Fruit fly (Drosophila melanogaster) whole organism, embryonic: Measurements from ENCODE around the gene Ttc19.
A peak's percentile ranks its signal among the peaks of the same experiment; 100 is the strongest.

Experiments used
- Adf1 ChIP-seq: fragments of 200-800 bp; sonication (Bioruptor generic); IDR thresholded peaks from 2 replicates; pipeline ENCODE4 v1.3.6; 2022; ENCODE audit warnings: missing biosample characterization, missing genetic modification characterization
- Antp ChIP-seq: fragments of 200-800 bp; sonication (Bioruptor generic); optimal IDR thresholded peaks from 3 replicates; lab custom pipeline; 2016; ENCODE audit warnings: missing biosample characterization, missing genetic modification characterization
- Blimp-1 ChIP-seq: fragments of 200-800 bp; sonication (Bioruptor generic); optimal IDR thresholded peaks from 3 replicates; lab custom pipeline; 2018; ENCODE audit warnings: missing biosample characterization, missing genetic modification characterization, mild to moderate bottlenecking, moderate library complexity, missing genetic modification reagents
- CG10959 ChIP-seq: fragments of 200-800 bp; sonication (Bioruptor generic); IDR thresholded peaks from 2 replicates; pipeline ENCODE4 v1.3.6; 2022; ENCODE audit warnings: missing biosample characterization, missing genetic modification characterization
- CG12071 ChIP-seq: fragments of 200-800 bp; sonication (Bioruptor generic); optimal IDR thresholded peaks from 3 replicates; lab custom pipeline; 2018; ENCODE audit warnings: missing biosample characterization, mild to moderate bottlenecking, missing genetic modification characterization
- CG14710 ChIP-seq: fragments of 200-800 bp; sonication (Bioruptor generic); optimal IDR thresholded peaks from 3 replicates; lab custom pipeline; 2019; ENCODE audit warnings: missing biosample characterization, mild to moderate bottlenecking, missing genetic modification characterization, moderate library complexity
- CG14860 ChIP-seq: fragments of 200-800 bp; sonication (Bioruptor generic); IDR thresholded peaks from 3 replicates; pipeline ENCODE4 v1.3.6; 2022; ENCODE audit warnings: missing biosample characterization, missing genetic modification characterization; ENCODE audit not compliant: partially characterized antibody
- CG15696 ChIP-seq: fragments of 200-800 bp; sonication (Bioruptor generic); optimal IDR thresholded peaks from 2 replicates; lab custom pipeline; 2019; ENCODE audit warnings: missing biosample characterization, mild to moderate bottlenecking, missing genetic modification characterization, moderate library complexity
- CG1602 ChIP-seq: fragments of 200-800 bp; sonication (Bioruptor generic); optimal IDR thresholded peaks from 3 replicates; lab custom pipeline; 2016; ENCODE audit warnings: missing biosample characterization, missing genetic modification characterization
- CG17359 ChIP-seq: fragments of 200-800 bp; sonication (Bioruptor generic); optimal IDR thresholded peaks from 3 replicates; lab custom pipeline; 2018; ENCODE audit warnings: missing biosample characterization, mild to moderate bottlenecking, missing genetic modification characterization, moderate library complexity
- CG17612 ChIP-seq: fragments of 200-800 bp; sonication (Bioruptor generic); IDR thresholded peaks from 2 replicates; pipeline ENCODE4 v1.3.6; 2022; ENCODE audit warnings: missing biosample characterization, missing genetic modification characterization
- CG2116 ChIP-seq: fragments of 200-800 bp; sonication (Bioruptor generic); optimal IDR thresholded peaks from 3 replicates; lab custom pipeline; 2018; ENCODE audit warnings: missing biosample characterization, mild to moderate bottlenecking, missing genetic modification characterization
- CG2889 ChIP-seq: fragments of 200-800 bp; sonication (Bioruptor generic); IDR thresholded peaks from 3 replicates; pipeline ENCODE4 v1.3.6; 2022; ENCODE audit warnings: missing biosample characterization, missing genetic modification characterization
- CG30431 ChIP-seq: fragments of 200-800 bp; sonication (Bioruptor generic); optimal IDR thresholded peaks from 2 replicates; lab custom pipeline; 2017; ENCODE audit warnings: missing biosample characterization, missing genetic modification characterization
- CG3163 ChIP-seq: fragments of 200-800 bp; sonication (Bioruptor generic); optimal IDR thresholded peaks from 3 replicates; lab custom pipeline; 2016; ENCODE audit warnings: missing biosample characterization, missing genetic modification characterization
- CG3847 ChIP-seq: fragments of 200-800 bp; sonication (Bioruptor generic); IDR thresholded peaks from 2 replicates; pipeline ENCODE4 v1.3.6; 2022; ENCODE audit warnings: missing biosample characterization, missing genetic modification characterization
- CG4282 ChIP-seq: fragments of 200-800 bp; sonication (Bioruptor generic); optimal IDR thresholded peaks from 2 replicates; lab custom pipeline; 2016; ENCODE audit warnings: missing biosample characterization, missing genetic modification characterization
- CG4424 ChIP-seq: fragments of 200-800 bp; sonication (Bioruptor generic); optimal IDR thresholded peaks from 3 replicates; lab custom pipeline; 2016; ENCODE audit warnings: missing biosample characterization, missing genetic modification characterization
- CG6765 ChIP-seq: fragments of 200-800 bp; sonication (Bioruptor generic); optimal IDR thresholded peaks from 3 replicates; lab custom pipeline; 2017; ENCODE audit warnings: missing biosample characterization, mild to moderate bottlenecking, missing genetic modification characterization
- CG8388 ChIP-seq: fragments of 200-800 bp; sonication (Bioruptor generic); optimal IDR thresholded peaks from 2 replicates; lab custom pipeline; 2019; ENCODE audit warnings: missing biosample characterization, mild to moderate bottlenecking, missing genetic modification characterization, moderate library complexity
- CG8478 ChIP-seq: fragments of >200 bp; optimal IDR thresholded peaks from 2 replicates; lab custom pipeline; 2018
- CG9609 ChIP-seq: fragments of 200-800 bp; sonication (Bioruptor generic); optimal IDR thresholded peaks from 3 replicates; lab custom pipeline; 2016; ENCODE audit warnings: missing biosample characterization, missing genetic modification characterization
- Dfd ChIP-seq, 2 experiments: fragments of >200 bp; optimal IDR thresholded peaks; 2 replicates each; lab custom pipeline; 2017; ENCODE audit warnings: missing biosample characterization in 2 of 2, missing genetic modification characterization in 2 of 2
- HLH3B ChIP-seq: fragments of 200-800 bp; sonication (Bioruptor generic); IDR thresholded peaks from 2 replicates; pipeline ENCODE4 v1.3.6; 2022; ENCODE audit warnings: missing biosample characterization, missing genetic modification characterization
- HLH54F ChIP-seq: fragments of 200-800 bp; sonication (Bioruptor generic); optimal IDR thresholded peaks from 3 replicates; lab custom pipeline; 2016; ENCODE audit warnings: missing biosample characterization, missing genetic modification characterization
- Mrtf ChIP-seq: fragments of 200-800 bp; sonication (Bioruptor generic); IDR thresholded peaks from 3 replicates; pipeline ENCODE4 v1.3.6; 2022; ENCODE audit warnings: missing biosample characterization, missing genetic modification characterization
- NfI ChIP-seq: fragments of 200-800 bp; sonication (Bioruptor generic); optimal IDR thresholded peaks from 3 replicates; lab custom pipeline; 2018; ENCODE audit warnings: missing biosample characterization, mild to moderate bottlenecking, missing genetic modification characterization, moderate library complexity
- Pdp1 ChIP-seq, 2 experiments: fragments of 200-800 bp; sonication (Bioruptor generic); optimal IDR thresholded peaks; 3 replicates each; lab custom pipeline; 2016; ENCODE audit warnings: missing biosample characterization in 2 of 2, missing genetic modification characterization in 2 of 2, mild to moderate bottlenecking in 1 of 2, moderate library complexity in 1 of 2
- Sin3A ChIP-seq: fragments of >200 bp; optimal IDR thresholded peaks from 2 replicates; lab custom pipeline; 2018
- Sox100B ChIP-seq: fragments of 200-800 bp; sonication (Bioruptor generic); optimal IDR thresholded peaks from 3 replicates; lab custom pipeline; 2018; ENCODE audit warnings: missing biosample characterization, mild to moderate bottlenecking, missing genetic modification characterization
- Sry-δ ChIP-seq: fragments of 200-800 bp; sonication (Bioruptor generic); optimal IDR thresholded peaks from 2 replicates; lab custom pipeline; 2016; ENCODE audit warnings: missing biosample characterization, missing genetic modification characterization
- Usf ChIP-seq: fragments of 200-800 bp; sonication (Bioruptor generic); optimal IDR thresholded peaks from 2 replicates; lab custom pipeline; 2017; ENCODE audit warnings: missing genotype, missing biosample characterization, missing genetic modification characterization
- Xbp1 ChIP-seq: fragments of 200-800 bp; sonication (Bioruptor generic); optimal IDR thresholded peaks from 3 replicates; lab custom pipeline; 2016; ENCODE audit warnings: missing biosample characterization, mild to moderate bottlenecking, missing genetic modification characterization
- ap ChIP-seq: fragments of 200-800 bp; sonication (Bioruptor generic); IDR thresholded peaks from 2 replicates; pipeline ENCODE4 v1.3.6; 2022; ENCODE audit warnings: missing biosample characterization, missing genetic modification characterization
- bsh ChIP-seq, 2 experiments: fragments of 200-800 bp; sonication (Bioruptor generic); optimal IDR thresholded peaks; 2 replicates each; lab custom pipeline; 2017 to 2018; ENCODE audit warnings: mild to moderate bottlenecking in 2 of 2, missing biosample characterization in 2 of 2, missing genetic modification characterization in 2 of 2, moderate library complexity in 1 of 2
- cas ChIP-seq: fragments of 200-800 bp; sonication (Bioruptor generic); IDR thresholded peaks from 2 replicates; pipeline ENCODE4 v1.3.6; 2022; ENCODE audit warnings: missing biosample characterization, missing genetic modification characterization
- cg ChIP-seq: fragments of 200-800 bp; sonication (Bioruptor generic); optimal IDR thresholded peaks from 3 replicates; lab custom pipeline; 2019; ENCODE audit warnings: missing biosample characterization, mild to moderate bottlenecking, missing genetic modification characterization, moderate library complexity
- chm ChIP-seq: fragments of 200-800 bp; sonication (Bioruptor generic); IDR thresholded peaks from 2 replicates; pipeline ENCODE4 v1.3.6; 2022; ENCODE audit warnings: missing biosample characterization, missing genetic modification characterization
- crp ChIP-seq, 2 experiments: fragments of 200-800 bp; sonication (Bioruptor generic); optimal IDR thresholded peaks; 2 replicates in 1 of 2; 3 replicates in 1 of 2; lab custom pipeline; 2017; ENCODE audit warnings: missing biosample characterization in 2 of 2, missing genetic modification characterization in 2 of 2, mild to moderate bottlenecking in 1 of 2, moderate library complexity in 1 of 2
- dan ChIP-seq: fragments of 200-800 bp; sonication (Bioruptor generic); IDR thresholded peaks from 2 replicates; pipeline ENCODE4 v1.3.6; 2022; ENCODE audit warnings: missing biosample characterization, missing genetic modification characterization
- gem ChIP-seq: fragments of 200-800 bp; sonication (Bioruptor generic); optimal IDR thresholded peaks from 2 replicates; lab custom pipeline; 2019; ENCODE audit warnings: missing biosample characterization, mild to moderate bottlenecking, missing genetic modification characterization, moderate library complexity
- gro ChIP-seq: fragments of 200-800 bp; sonication (Bioruptor generic); optimal IDR thresholded peaks from 2 replicates; lab custom pipeline; 2016; ENCODE audit warnings: missing biosample characterization, missing genetic modification characterization
- gt ChIP-seq: fragments of 200-800 bp; sonication (Bioruptor generic); IDR thresholded peaks from 2 replicates; pipeline ENCODE4 v1.3.6; 2022; ENCODE audit warnings: missing biosample characterization, missing genetic modification characterization
- jing ChIP-seq: fragments of 200-800 bp; sonication (Bioruptor generic); optimal IDR thresholded peaks from 2 replicates; lab custom pipeline; 2018; ENCODE audit warnings: missing biosample characterization, mild to moderate bottlenecking, missing genetic modification characterization
- pb ChIP-seq: fragments of 200-800 bp; sonication (Bioruptor generic); optimal IDR thresholded peaks from 3 replicates; lab custom pipeline; 2016; ENCODE audit warnings: missing biosample characterization, missing genetic modification characterization
- pita ChIP-seq: fragments of 200-800 bp; sonication (Bioruptor generic); optimal IDR thresholded peaks from 2 replicates; lab custom pipeline; 2017; ENCODE audit warnings: missing biosample characterization, mild to moderate bottlenecking, missing genetic modification characterization
- rib ChIP-seq: fragments of 200-800 bp; sonication (Bioruptor generic); IDR thresholded peaks from 2 replicates; pipeline ENCODE4 v1.3.6; 2022; ENCODE audit warnings: missing biosample characterization, missing genetic modification characterization
- row ChIP-seq: fragments of 200-800 bp; sonication (Bioruptor generic); IDR thresholded peaks from 3 replicates; pipeline ENCODE4 v1.3.6; 2022; ENCODE audit warnings: missing biosample characterization, missing genetic modification characterization
- scrt ChIP-seq: fragments of 200-800 bp; sonication (Bioruptor generic); optimal IDR thresholded peaks from 2 replicates; lab custom pipeline; 2018; ENCODE audit warnings: missing biosample characterization, mild to moderate bottlenecking, missing genetic modification characterization, moderate library complexity
- vfl ChIP-seq: fragments of 200-800 bp; sonication (Bioruptor generic); optimal IDR thresholded peaks from 2 replicates; lab custom pipeline; 2016; ENCODE audit warnings: missing biosample characterization, missing genetic modification characterization

Gene Ttc19

DNA sequence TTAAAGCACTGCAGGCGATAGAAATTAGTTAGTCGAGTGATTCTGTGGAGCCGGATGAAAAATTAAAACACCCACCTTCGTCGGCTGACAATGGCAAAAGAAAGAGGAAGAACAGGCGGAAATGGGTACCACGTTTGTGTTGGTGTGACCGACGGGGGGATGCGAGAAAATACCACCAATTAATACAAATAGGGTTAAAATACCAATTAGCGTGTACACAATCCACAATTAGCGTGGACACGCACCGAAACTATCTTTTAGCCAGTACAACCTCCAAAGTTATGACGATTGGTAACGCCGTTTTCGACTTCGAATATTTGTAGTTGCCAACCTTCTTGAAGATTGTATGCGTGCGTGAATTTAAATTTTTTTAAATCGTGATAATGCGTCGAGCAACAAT is 35.8 kb downstream of the Ttc19 start, which contains the start of gene RpL30 (continued):
- peak; percentile 63; the same call in 1 of the 3 replicates for TF ChIP-seq CG2889 (GFP tag; lab: Robert Waterston, UW)
- TF ChIP-seq CG3847 (GFP tag; lab: Robert Waterston, UW) = peak; percentile 96
- peak; percentile 65 for TF ChIP-seq CG8478 (lab: Kevin White, UChicago)
- peak; percentile 90 for TF ChIP-seq gro (GFP tag; lab: Kevin White, UChicago)
- peak in 1 of 2 experiments; percentile 70 for TF ChIP-seq crp (GFP tag; optimal IDR thresholded peaks at IDR 0.05; lab: Kevin White, UChicago)

DNA sequence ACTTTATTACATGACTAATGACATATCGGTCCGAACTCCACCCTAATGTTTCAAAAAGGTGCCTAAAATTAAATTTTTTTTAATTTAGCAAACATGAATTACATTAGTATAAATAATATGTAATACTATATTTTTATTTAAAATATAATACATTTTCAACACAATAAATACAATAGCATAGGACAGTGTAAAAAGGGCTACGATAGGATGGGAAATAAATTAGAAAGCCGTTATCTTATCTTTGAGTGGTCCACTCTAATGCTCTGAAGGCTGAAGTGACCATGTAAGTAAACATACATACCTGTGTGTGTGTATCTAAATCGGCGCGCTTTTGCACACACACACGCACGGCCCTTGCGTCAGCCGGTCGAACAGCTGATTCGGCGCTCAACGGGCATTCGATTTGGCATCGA is 42.0 kb downstream of the Ttc19 start, which contains the start of gene CG31793:
Gene CG31793, plus strand, starts transcription at position 409 of the 413 bp plus-strand sequence.
- no peak for TF ChIP-seq gt (GFP tag; lab: Robert Waterston, UW)
- peak; percentile 72 for TF ChIP-seq cg
- TF ChIP-seq pita (GFP tag; lab: Kevin White, UChicago) = no peak
- TF ChIP-seq Pdp1 (GFP tag; optimal IDR thresholded peaks at IDR 0.05; lab: Kevin White, UChicago) = peak in 1 of 2 experiments; percentile 61
- peak; percentile 23 for TF ChIP-seq CG4424 (GFP tag; lab: Kevin White, UChicago)
- TF ChIP-seq Dfd (GFP tag; optimal IDR thresholded peaks at IDR 0.05; lab: Kevin White, UChicago) = no peak
- no peak for TF ChIP-seq Xbp1 (GFP tag; lab: Kevin White, UChicago)
- TF ChIP-seq Sin3A (lab: Kevin White, UChicago) = no peak
- no peak for TF ChIP-seq dan (GFP tag; lab: Robert Waterston, UW)
- TF ChIP-seq Blimp-1 (GFP tag; lab: Kevin White, UChicago) = no peak
- TF ChIP-seq row = peak; percentile 67
- TF ChIP-seq CG2116 (GFP tag; lab: Kevin White, UChicago) = peak; percentile 1
- no peak for TF ChIP-seq CG15696
- no peak for TF ChIP-seq vfl
- TF ChIP-seq CG4282 (GFP tag; lab: Kevin White, UChicago) = no peak
- peak; percentile 72 for TF ChIP-seq gem (tag; lab: Kevin White, UChicago)
- TF ChIP-seq CG8388 (GFP tag; lab: Kevin White, UChicago) = peak; percentile 36
- TF ChIP-seq CG10959 (GFP tag; lab: Robert Waterston, UW) = no peak
- peak; percentile 48 to 49 for TF ChIP-seq bsh (GFP tag; optimal IDR thresholded peaks at IDR 0.05; lab: Kevin White, UChicago)
- TF ChIP-seq CG12071 = no peak
- TF ChIP-seq pb (GFP tag; lab: Kevin White, UChicago) = no peak
- peak; percentile 13 for TF ChIP-seq CG6765 (GFP tag; lab: Kevin White, UChicago)
- TF ChIP-seq CG17612 (GFP tag; lab: Robert Waterston, UW) = no peak
- TF ChIP-seq cas = 0 out of 2 replicates have a peak, but pooled peaks have one; percentile 38
- TF ChIP-seq CG9609 (GFP tag; lab: Kevin White, UChicago) = no peak
- TF ChIP-seq CG17359 (tag; lab: Kevin White, UChicago) = peak; percentile 52
- no peak for TF ChIP-seq Sry-δ (GFP tag; lab: Kevin White, UChicago)
- peak; percentile 26; the same call in 1 of the 2 replicates for TF ChIP-seq Adf1
- no peak for TF ChIP-seq CG30431 (GFP tag; lab: Kevin White, UChicago)
- TF ChIP-seq chm = no peak; the same call in 1 of the 2 replicates
- TF ChIP-seq Mrtf (GFP tag; lab: Robert Waterston, UW) = no peak
- TF ChIP-seq scrt (GFP tag; lab: Kevin White, UChicago) = peak; percentile 33
- TF ChIP-seq Antp (GFP tag; lab: Kevin White, UChicago) = no peak
- TF ChIP-seq NfI (GFP tag; lab: Kevin White, UChicago) = peak; percentile 58
- peak in 1 of 2 experiments; percentile 81 for TF ChIP-seq crp (GFP tag; optimal IDR thresholded peaks at IDR 0.05; lab: Kevin White, UChicago)
- TF ChIP-seq Usf (GFP tag; lab: Kevin White, UChicago) = no peak
- no peak for TF ChIP-seq HLH54F (GFP tag; lab: Kevin White, UChicago)
- peak; percentile 49; the same call in 1 of the 2 replicates for TF ChIP-seq rib (GFP tag; lab: Robert Waterston, UW)
- TF ChIP-seq jing = no peak
- no peak for TF ChIP-seq ap (GFP tag; lab: Robert Waterston, UW)
- TF ChIP-seq CG3163 (GFP tag; lab: Kevin White, UChicago) = no peak
- no peak for TF ChIP-seq CG14860
- peak; percentile 2 for TF ChIP-seq CG14710 (tag; lab: Kevin White, UChicago)
- peak; percentile 41 for TF ChIP-seq Sox100B
- TF ChIP-seq CG1602 (GFP tag; lab: Kevin White, UChicago) = peak; percentile 3
- TF ChIP-seq HLH3B (GFP tag; lab: Robert Waterston, UW) = peak; percentile 25; the same call in 1 of the 2 replicates
